Worm (Caenorhabditis elegans) whole organism, L2 larva: ENCODE data around the gene R74.8.

ENCODE experiments used
- ceh-82 ChIP-seq: fragments of 150-350 bp; optimal IDR thresholded peaks from 2 replicates; lab custom pipeline; 2014; ENCODE audit warnings: missing biosample characterization, missing genetic modification characterization
- dmd-4 ChIP-seq: sonication (generic microtip); optimal IDR thresholded peaks from 2 replicates; lab custom pipeline; 2017; ENCODE audit warnings: missing biosample characterization, missing genetic modification characterization
- mdl-1 ChIP-seq, 2 experiments: fragments of 150-350 bp in 1 of 2; sonication (generic microtip) in 1 of 2; optimal IDR thresholded peaks; 2 replicates each; lab custom pipeline; 2017; ENCODE audit warnings: missing biosample characterization in 2 of 2, missing genetic modification characterization in 2 of 2
- nhr-12 ChIP-seq: fragments of 150-350 bp; optimal IDR thresholded peaks from 2 replicates; lab custom pipeline; 2014; ENCODE audit warnings: missing biosample characterization, missing genetic modification characterization
- nhr-77 ChIP-seq: fragments of 150-350 bp; optimal IDR thresholded peaks from 2 replicates; lab custom pipeline; 2014; ENCODE audit warnings: missing biosample characterization, missing genetic modification characterization

DNA sequence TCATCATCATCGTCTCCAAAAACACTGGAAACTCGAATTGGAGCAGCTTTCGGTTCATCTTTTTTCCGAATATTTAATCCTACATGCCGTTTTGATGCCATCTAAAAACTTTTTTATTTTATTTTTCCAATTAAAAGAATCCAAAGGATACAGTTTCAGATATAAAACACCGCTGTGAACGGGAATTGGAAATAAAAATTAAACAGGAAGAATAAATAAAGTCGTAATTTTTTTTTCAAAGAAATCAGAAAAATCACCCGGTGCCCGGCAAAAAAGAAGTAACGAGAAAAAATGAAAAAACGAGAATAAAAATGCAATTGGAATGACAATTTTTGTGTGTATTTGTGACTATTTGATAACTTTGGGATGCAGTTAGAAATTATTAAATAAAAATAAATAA is 37.4 kb upstream of the R74.8 start, which contains the start of gene ccdc-55:
- TF ChIP-seq mdl-1 (tag; optimal IDR thresholded peaks at IDR 0.05; lab: Kevin White, UChicago) (no peak), ceh-82 (tag; lab: Kevin White, UChicago) (no peak), dmd-4 (tag; lab: Kevin White, UChicago) (no peak), nhr-77 (tag; lab: Kevin White, UChicago) (no peak), nhr-12 (no peak)
